Worm (Caenorhabditis elegans): ENCODE results near the gene C17H11.4.
"Not testable (repeated sequence)": the region's sequence is repeated elsewhere in the genome, so short reads cannot be mapped to it uniquely, and the experiment has no call there.

ce11 chrX:8181590-8182311 lies at the start of gene C17H11.4:
- not testable (repeated sequence) for TF ChIP-seq zag-1 (tag; optimal IDR thresholded peaks at IDR 0.05); ceh-82 (tag; optimal IDR thresholded peaks at IDR 0.05); nhr-47 (tag; optimal IDR thresholded peaks at IDR 0.05); isw-1 (GFP tag; IDR thresholded peaks at IDR 0.05); fos-1 (tag; optimal IDR thresholded peaks at IDR 0.05)

All from whole organism, L1 larva.